Worm (Caenorhabditis elegans) whole organism, L2 larva: ENCODE measurements around the gene rpl-38.

Source experiments
- aly-2 ChIP-seq: fragments of 150-350 bp; optimal IDR thresholded peaks from 2 replicates; lab custom pipeline; 2014; ENCODE audit warnings: missing biosample characterization, missing genetic modification characterization
- lsy-2 ChIP-seq, 2 experiments: fragments of 150-350 bp in 1 of 2; sonication (generic microtip) in 1 of 2; optimal IDR thresholded peaks; 2 replicates each; lab custom pipeline; 2014 to 2017; ENCODE audit warnings: missing biosample characterization in 2 of 2, missing genetic modification characterization in 2 of 2
- mdl-1 ChIP-seq, 2 experiments: fragments of 150-350 bp in 1 of 2; sonication (generic microtip) in 1 of 2; optimal IDR thresholded peaks; 2 replicates each; lab custom pipeline; 2017; ENCODE audit warnings: missing biosample characterization in 2 of 2, missing genetic modification characterization in 2 of 2
- nhr-11 ChIP-seq: fragments of 150-350 bp; optimal IDR thresholded peaks from 2 replicates; lab custom pipeline; 2014; ENCODE audit warnings: missing biosample characterization, missing genetic modification characterization
- nhr-12 ChIP-seq: fragments of 150-350 bp; optimal IDR thresholded peaks from 2 replicates; lab custom pipeline; 2014; ENCODE audit warnings: missing biosample characterization, missing genetic modification characterization
- nhr-129 ChIP-seq: fragments of 150-350 bp; optimal IDR thresholded peaks from 2 replicates; lab custom pipeline; 2014; ENCODE audit warnings: missing biosample characterization, missing genetic modification characterization
- nhr-6 ChIP-seq: fragments of 150-350 bp; optimal IDR thresholded peaks from 2 replicates; lab custom pipeline; 2014; ENCODE audit warnings: missing biosample characterization, missing genetic modification characterization
- nhr-77 ChIP-seq: fragments of 150-350 bp; optimal IDR thresholded peaks from 2 replicates; lab custom pipeline; 2014; ENCODE audit warnings: missing biosample characterization, missing genetic modification characterization
- ztf-4 ChIP-seq: fragments of 150-350 bp; optimal IDR thresholded peaks from 2 replicates; lab custom pipeline; 2014; ENCODE audit warnings: missing biosample characterization, missing genetic modification characterization

DNA sequence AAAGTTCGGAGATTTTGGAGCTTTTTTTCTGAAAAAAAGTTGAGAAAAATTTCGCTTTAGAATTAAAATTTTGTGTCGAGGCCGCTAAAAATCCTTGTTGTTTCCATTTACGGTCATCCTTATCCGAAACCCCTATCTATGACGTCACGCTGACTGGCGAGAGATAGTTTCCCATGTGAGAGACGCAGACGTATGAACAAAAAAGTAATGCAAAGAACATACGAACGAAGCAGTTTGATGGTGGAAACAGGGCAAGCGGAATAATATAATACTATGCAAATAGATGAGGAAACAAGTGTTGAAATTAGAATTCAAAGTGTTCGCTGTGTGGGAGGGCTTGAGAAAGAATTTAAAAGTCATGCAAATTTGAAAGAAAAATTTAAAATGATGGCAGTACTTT, 12.9 kb upstream of the rpl-38 start:
- TF ChIP-seq ztf-4 (tag; lab: Kevin White, UChicago) (no peak), nhr-6 (tag; lab: Kevin White, UChicago) (no peak), nhr-77 (tag; lab: Kevin White, UChicago) (no peak), lsy-2 (tag; optimal IDR thresholded peaks at IDR 0.05; lab: Kevin White, UChicago) (no peak), nhr-129 (no peak), mdl-1 (tag; optimal IDR thresholded peaks at IDR 0.05; lab: Kevin White, UChicago) (no peak), aly-2 (tag; lab: Kevin White, UChicago) (no peak), nhr-11 (tag; lab: Kevin White, UChicago) (no peak), nhr-12 (tag; lab: Kevin White, UChicago) (no peak)
